Worm (Caenorhabditis elegans) whole organism, L1 larva: Measurements from ENCODE around the gene srg-60.

Experiments used
- alr-1 ChIP-seq: fragments of 200-800 bp; sonication (Bioruptor generic); optimal IDR thresholded peaks from 2 replicates; lab custom pipeline; 2018; ENCODE audit warnings: borderline replicate concordance, mild to moderate bottlenecking, missing genetic modification characterization, missing compliant biosample characterization
- fkh-10 ChIP-seq: sonication (generic microtip); optimal IDR thresholded peaks from 2 replicates; lab custom pipeline; 2017; ENCODE audit warnings: missing biosample characterization, missing genetic modification reagents, missing genetic modification characterization
- nhr-19 ChIP-seq: fragments of 200-800 bp; sonication (Bioruptor generic); conservative IDR thresholded peaks from 2 replicates; pipeline ENCODE4 v1.3.6; 2022; ENCODE audit warnings: missing genetic modification characterization, missing compliant biosample characterization
- snu-23 ChIP-seq: sonication (generic microtip); optimal IDR thresholded peaks from 2 replicates; lab custom pipeline; 2016; ENCODE audit warnings: missing genetic modification characterization, missing compliant biosample characterization
- unc-30 ChIP-seq: sonication (generic microtip); optimal IDR thresholded peaks from 2 replicates; lab custom pipeline; 2017; ENCODE audit warnings: missing biosample characterization, missing genetic modification characterization
- unc-98 ChIP-seq: fragments of 200-800 bp; sonication (Bioruptor generic); IDR thresholded peaks from 2 replicates; pipeline ENCODE4 v1.3.6; 2022; ENCODE audit warnings: missing genetic modification characterization, missing compliant biosample characterization

Gene srg-60

ce11 chrV:2672603-2673002 lies 49.9 kb downstream of the srg-60 start, which contains the start of gene W02G9.3 (continued):
- TF ChIP-seq snu-23 (GFP tag; lab: Kevin White, UChicago) (peak; percentile 89), fkh-10 (GFP tag; lab: Kevin White, UChicago) (peak; percentile 49), alr-1 (tag; lab: Kevin White, UChicago) (no peak), unc-30 (tag; lab: Kevin White, UChicago) (no peak), nhr-19 (peak; percentile 60), unc-98 (GFP tag; lab: Robert Waterston, UW) (no peak)
